Worm (Caenorhabditis elegans) whole organism, L3 larva: ENCODE data around the gene smc-3.

Experiments
- R02D3.7 ChIP-seq: fragments of 150-350 bp; optimal IDR thresholded peaks from 2 replicates; lab custom pipeline; 2014; ENCODE audit warnings: missing biosample characterization, missing genetic modification characterization
- aly-2 ChIP-seq: fragments of 150-350 bp; optimal IDR thresholded peaks from 2 replicates; lab custom pipeline; 2014; ENCODE audit warnings: missing biosample characterization, missing genetic modification characterization
- ceh-16 ChIP-seq: sonication (generic microtip); optimal IDR thresholded peaks from 2 replicates; lab custom pipeline; 2017; ENCODE audit warnings: missing biosample characterization, missing genetic modification characterization
- ceh-28 ChIP-seq: fragments of 150-350 bp; optimal IDR thresholded peaks from 2 replicates; lab custom pipeline; 2014; ENCODE audit warnings: missing biosample characterization, missing genetic modification reagents, missing genetic modification characterization
- ceh-9 ChIP-seq: sonication (generic microtip); optimal IDR thresholded peaks from 2 replicates; lab custom pipeline; 2018; ENCODE audit warnings: missing biosample characterization, missing genetic modification characterization
- daf-12 ChIP-seq: fragments of 150-350 bp; optimal IDR thresholded peaks from 2 replicates; lab custom pipeline; 2014; ENCODE audit warnings: missing biosample characterization, missing genetic modification reagents, missing genetic modification characterization
- egl-27 ChIP-seq: sonication (generic microtip); optimal IDR thresholded peaks from 4 replicates; lab custom pipeline; 2017; ENCODE audit warnings: missing biosample characterization, missing genetic modification reagents, missing genetic modification characterization
- egl-5 ChIP-seq: fragments of 150-350 bp; optimal IDR thresholded peaks from 2 replicates; lab custom pipeline; 2017; ENCODE audit warnings: missing biosample characterization, missing genetic modification reagents, missing genetic modification characterization, inconsistent platforms
- elt-1 ChIP-seq: fragments of 150-350 bp; optimal IDR thresholded peaks from 2 replicates; lab custom pipeline; 2014; ENCODE audit warnings: missing biosample characterization, missing genetic modification characterization
- elt-3 ChIP-seq, 3 experiments: fragments of 150-350 bp in 1 of 3; sonication (generic microtip) in 2 of 3; optimal IDR thresholded peaks; 2 replicates in 2 of 3; 4 replicates in 1 of 3; lab custom pipeline; 2014 to 2017; ENCODE audit warnings: missing biosample characterization in 3 of 3, missing genetic modification characterization in 3 of 3
- eor-1 ChIP-seq, 2 experiments: fragments of 150-350 bp; optimal IDR thresholded peaks; 2 replicates each; lab custom pipeline; 2014 to 2018; ENCODE audit warnings: missing biosample characterization in 2 of 2, missing genetic modification characterization in 2 of 2
- hmg-11 ChIP-seq: sonication (generic microtip); optimal IDR thresholded peaks from 2 replicates; lab custom pipeline; 2016; ENCODE audit warnings: missing genetic modification characterization, missing compliant biosample characterization
- jun-1 ChIP-seq: fragments of 150-350 bp; optimal IDR thresholded peaks from 2 replicates; lab custom pipeline; 2014; ENCODE audit warnings: missing biosample characterization, missing genetic modification reagents, missing genetic modification characterization
- lin-39 ChIP-seq: fragments of 150-350 bp; optimal IDR thresholded peaks from 2 replicates; lab custom pipeline; 2018; ENCODE audit warnings: missing biosample characterization, missing genetic modification reagents, missing genetic modification characterization
- mml-1 ChIP-seq: fragments of 150-350 bp; sonication (generic microtip); optimal IDR thresholded peaks from 3 replicates; lab custom pipeline; 2014; ENCODE audit warnings: missing biosample characterization, missing genetic modification characterization
- nfya-1 ChIP-seq: sonication (generic microtip); optimal IDR thresholded peaks from 2 replicates; lab custom pipeline; 2017; ENCODE audit warnings: missing genetic modification characterization, mild to moderate bottlenecking, missing compliant biosample characterization, antibody characterized with exemption, moderate library complexity; ENCODE audit not compliant: insufficient read depth
- nhr-11 ChIP-seq: fragments of 150-350 bp; optimal IDR thresholded peaks from 2 replicates; lab custom pipeline; 2014; ENCODE audit warnings: missing biosample characterization, missing genetic modification characterization
- nhr-12 ChIP-seq: fragments of 150-350 bp; optimal IDR thresholded peaks from 2 replicates; lab custom pipeline; 2014; ENCODE audit warnings: missing biosample characterization, missing genetic modification characterization
- nhr-237 ChIP-seq: fragments of 150-350 bp; optimal IDR thresholded peaks from 2 replicates; lab custom pipeline; 2014; ENCODE audit warnings: missing biosample characterization, missing genetic modification characterization
- nhr-25 ChIP-seq: sonication (generic microtip); optimal IDR thresholded peaks from 2 replicates; lab custom pipeline; 2017; ENCODE audit warnings: missing biosample characterization, missing genetic modification characterization
- nhr-28 ChIP-seq: fragments of 150-350 bp; optimal IDR thresholded peaks from 2 replicates; lab custom pipeline; 2014; ENCODE audit warnings: missing biosample characterization, missing genetic modification characterization
- nhr-43 ChIP-seq: sonication (generic microtip); optimal IDR thresholded peaks from 2 replicates; lab custom pipeline; 2016; ENCODE audit warnings: mild to moderate bottlenecking, missing genetic modification characterization, missing compliant biosample characterization; ENCODE audit not compliant: poor library complexity, severe bottlenecking
- nhr-67 ChIP-seq: fragments of 150-350 bp; optimal IDR thresholded peaks from 2 replicates; lab custom pipeline; 2014; ENCODE audit warnings: missing biosample characterization, missing genetic modification characterization
- pha-4 ChIP-seq: fragments of 150-350 bp; optimal IDR thresholded peaks from 2 replicates; lab custom pipeline; 2014; ENCODE audit warnings: missing biosample characterization, missing genetic modification reagents, missing genetic modification characterization
- pqm-1 ChIP-seq: fragments of 150-350 bp; optimal IDR thresholded peaks from 2 replicates; lab custom pipeline; 2017; ENCODE audit warnings: missing biosample characterization, missing genetic modification characterization, inconsistent platforms
- sea-2 ChIP-seq: fragments of 150-350 bp; sonication (generic microtip); optimal IDR thresholded peaks from 4 replicates; lab custom pipeline; 2014; ENCODE audit warnings: missing biosample characterization, missing genetic modification reagents, missing genetic modification characterization
- snpc-4 ChIP-seq: fragments of 150-350 bp; optimal IDR thresholded peaks from 2 replicates; lab custom pipeline; 2014; ENCODE audit warnings: missing biosample characterization, missing genetic modification characterization
- tbx-2 ChIP-seq: sonication (generic microtip); optimal IDR thresholded peaks from 2 replicates; lab custom pipeline; 2016; ENCODE audit warnings: mild to moderate bottlenecking, missing genetic modification characterization, missing compliant biosample characterization
- unc-62 ChIP-seq: fragments of 150-350 bp; sonication (generic microtip); optimal IDR thresholded peaks from 4 replicates; lab custom pipeline; 2014; ENCODE audit warnings: missing biosample characterization, missing genetic modification reagents, missing genetic modification characterization
- zag-1 ChIP-seq: fragments of 150-350 bp; optimal IDR thresholded peaks from 2 replicates; lab custom pipeline; 2014; ENCODE audit warnings: missing biosample characterization, missing genetic modification characterization
- ztf-11 ChIP-seq: fragments of 150-350 bp; optimal IDR thresholded peaks from 2 replicates; lab custom pipeline; 2014; ENCODE audit warnings: missing biosample characterization, missing genetic modification characterization
- ztf-4 ChIP-seq: fragments of 150-350 bp; optimal IDR thresholded peaks from 2 replicates; lab custom pipeline; 2014; ENCODE audit warnings: missing biosample characterization, missing genetic modification characterization

Gene smc-3

ce11 chrIII:11337627-11338026 is 46.9 kb downstream of the smc-3 start:
- TF ChIP-seq pqm-1 (tag; lab: Kevin White, UChicago) = no peak
- peak; percentile 81 for TF ChIP-seq nfya-1

- TF ChIP-seq jun-1 (tag; lab: Kevin White, UChicago) = no peak
- no peak for TF ChIP-seq nhr-43 (tag; lab: Kevin White, UChicago)
- TF ChIP-seq nhr-237 (tag; lab: Kevin White, UChicago) = no peak
- TF ChIP-seq nfya-1 = no peak
- TF ChIP-seq nhr-28 (tag; lab: Kevin White, UChicago) = no peak
- no peak for TF ChIP-seq nhr-11 (tag; lab: Kevin White, UChicago)
- TF ChIP-seq elt-1 (tag; lab: Kevin White, UChicago) = no peak
- TF ChIP-seq tbx-2 = no peak
- TF ChIP-seq snpc-4 (tag; lab: Kevin White, UChicago) = no peak
- no peak for TF ChIP-seq nhr-25
- no peak for TF ChIP-seq mml-1 (tag; lab: Kevin White, UChicago)
- no peak for TF ChIP-seq unc-62 (GFP tag; lab: Kevin White, UChicago)
These were observed 50.8 kb downstream of the smc-3 start for ce11 chrIII:11341466-11341865.

ce11 chrIII:11343041-11343440 is 52.3 kb downstream of the smc-3 start, which contains the start of the genes T28D6.6 and pen-2:
T28D6.6 (minus strand) TSS chrIII:11343108.
pen-2 (plus strand) TSS chrIII:11343322.
- no peak for TF ChIP-seq nhr-67 (tag; lab: Kevin White, UChicago)
- TF ChIP-seq nfya-1 = peak; percentile 35
- TF ChIP-seq elt-1 (tag; lab: Kevin White, UChicago) = no peak
- no peak for TF ChIP-seq nhr-12
- no peak for TF ChIP-seq zag-1
- TF ChIP-seq unc-62 (GFP tag; lab: Kevin White, UChicago) = no peak
- no peak for TF ChIP-seq eor-1 (tag; optimal IDR thresholded peaks at IDR 0.05; lab: Kevin White, UChicago)
- no peak for TF ChIP-seq mml-1 (tag; lab: Kevin White, UChicago)
- no peak for TF ChIP-seq R02D3.7 (tag; lab: Kevin White, UChicago)
- no peak for TF ChIP-seq pqm-1 (tag; lab: Kevin White, UChicago)
- no peak for TF ChIP-seq snpc-4 (tag; lab: Kevin White, UChicago)
- TF ChIP-seq sea-2 (GFP tag; lab: Kevin White, UChicago) = no peak
- TF ChIP-seq egl-27 = no peak
- TF ChIP-seq lin-39 (tag; lab: Kevin White, UChicago) = peak; percentile 10
- TF ChIP-seq ceh-9 (tag; lab: Kevin White, UChicago) = no peak
- TF ChIP-seq nhr-11 (tag; lab: Kevin White, UChicago) = no peak
- TF ChIP-seq hmg-11 (tag; lab: Kevin White, UChicago) = peak; percentile 35
- TF ChIP-seq pha-4 (tag; lab: Kevin White, UChicago) = peak; percentile 35
- no peak for TF ChIP-seq jun-1 (tag; lab: Kevin White, UChicago)

ce11 chrIII:11344125-11344524 is 53.4 kb downstream of the smc-3 start:
- TF ChIP-seq eor-1 (tag; optimal IDR thresholded peaks at IDR 0.05; lab: Kevin White, UChicago) (no peak), ceh-28 (tag; lab: Kevin White, UChicago) (peak; percentile 90)
- TF ChIP-seq, all 47 proteins: peak for 1

- TF ChIP-seq ztf-4 (tag; lab: Kevin White, UChicago) = no peak
- no peak for TF ChIP-seq jun-1 (tag; lab: Kevin White, UChicago)
- no peak for TF ChIP-seq ztf-11 (tag; lab: Kevin White, UChicago)
- TF ChIP-seq nhr-28 (tag; lab: Kevin White, UChicago) = no peak
- TF ChIP-seq aly-2 (tag; lab: Kevin White, UChicago) = no peak
- TF ChIP-seq hmg-11 (tag; lab: Kevin White, UChicago) = no peak
- no peak for TF ChIP-seq nhr-43 (tag; lab: Kevin White, UChicago)
- TF ChIP-seq daf-12 = no peak
- no peak for TF ChIP-seq R02D3.7 (tag; lab: Kevin White, UChicago)
- no peak for TF ChIP-seq pqm-1 (tag; lab: Kevin White, UChicago)
- TF ChIP-seq ceh-16 = no peak
- TF ChIP-seq sea-2 (GFP tag; lab: Kevin White, UChicago) = no peak
- no peak for TF ChIP-seq elt-3 (tag; optimal IDR thresholded peaks at IDR 0.05; lab: Kevin White, UChicago)
- no peak for TF ChIP-seq egl-5 (tag; lab: Kevin White, UChicago)
- TF ChIP-seq nhr-12 = no peak
These were observed 55.7 kb downstream of the smc-3 start, which contains the start of gene T28D6.7 for ce11 chrIII:11346383-11346782. T28D6.7 (minus strand) TSS chrIII:11346483.
